Worm (Caenorhabditis elegans) whole organism, L1 larva: Measurements from ENCODE around the gene pch-2.

ENCODE experiments used
- C16A3.4 ChIP-seq: fragments of 150-350 bp; optimal IDR thresholded peaks from 2 replicates; lab custom pipeline; 2014; ENCODE audit warnings: missing biosample characterization, missing genetic modification characterization
- C34B4.2 ChIP-seq: sonication (generic microtip); optimal IDR thresholded peaks from 2 replicates; lab custom pipeline; 2017; ENCODE audit warnings: mild to moderate bottlenecking, missing genetic modification characterization, missing compliant biosample characterization
- F16B12.6 ChIP-seq: fragments of 150-350 bp; optimal IDR thresholded peaks from 2 replicates; lab custom pipeline; 2014; ENCODE audit warnings: missing biosample characterization, missing genetic modification characterization
- aly-2 ChIP-seq: fragments of 150-350 bp; optimal IDR thresholded peaks from 2 replicates; lab custom pipeline; 2014; ENCODE audit warnings: missing biosample characterization, missing genetic modification characterization
- ama-1 ChIP-seq: fragments of 150-350 bp; optimal IDR thresholded peaks from 2 replicates; lab custom pipeline; 2014
- ceh-63 ChIP-seq: fragments of 200-800 bp; sonication (Bioruptor generic); optimal IDR thresholded peaks from 2 replicates; lab custom pipeline; 2018; ENCODE audit warnings: mild to moderate bottlenecking, missing genetic modification characterization, missing compliant biosample characterization
- ceh-82 ChIP-seq, 3 experiments: fragments of 150-350 bp in 1 of 3; sonication (generic microtip) in 2 of 3; optimal IDR thresholded peaks; 2 replicates each; lab custom pipeline; 2014 to 2017; ENCODE audit warnings: missing biosample characterization in 3 of 3, missing genetic modification characterization in 3 of 3
- ceh-90 ChIP-seq: sonication (generic microtip); optimal IDR thresholded peaks from 2 replicates; lab custom pipeline; 2016; ENCODE audit warnings: missing genetic modification characterization, missing compliant biosample characterization
- efl-1 ChIP-seq, 4 experiments: fragments of 150-350 bp; optimal IDR thresholded peaks in 3 of 4; peaks in 1 of 4; 1 replicate in 1 of 4; 2 replicates in 3 of 4; lab custom pipeline; 2014; ENCODE audit warnings: missing biosample characterization in 2 of 4, missing genetic modification characterization in 2 of 4, missing genetic modification reagents in 2 of 4
- egl-13 ChIP-seq: sonication (generic microtip); optimal IDR thresholded peaks from 2 replicates; lab custom pipeline; 2016; ENCODE audit warnings: missing genotype, missing genetic modification reagents, missing genetic modification characterization, missing compliant biosample characterization
- elt-3 ChIP-seq, 6 experiments: fragments of 150-350 bp in 1 of 6; sonication (generic microtip); optimal IDR thresholded peaks; 2 replicates each; lab custom pipeline; 2017 to 2018; ENCODE audit warnings: missing biosample characterization in 6 of 6, missing genetic modification characterization in 6 of 6, inconsistent platforms in 1 of 6
- fkh-4 ChIP-seq: sonication (generic microtip); optimal IDR thresholded peaks from 2 replicates; lab custom pipeline; 2016; ENCODE audit warnings: missing compliant biosample characterization, missing genetic modification characterization, borderline replicate concordance
- fos-1 ChIP-seq: fragments of 150-350 bp; optimal IDR thresholded peaks from 2 replicates; lab custom pipeline; 2014; ENCODE audit warnings: missing biosample characterization, missing genetic modification characterization
- hlh-17 ChIP-seq: fragments of 200-800 bp; sonication (Bioruptor generic); optimal IDR thresholded peaks from 2 replicates; lab custom pipeline; 2018; ENCODE audit warnings: missing genetic modification characterization, mild to moderate bottlenecking, missing compliant biosample characterization, moderate library complexity, borderline replicate concordance
- irx-1 ChIP-seq: sonication (generic microtip); optimal IDR thresholded peaks from 2 replicates; lab custom pipeline; 2016; ENCODE audit warnings: missing genetic modification characterization, missing compliant biosample characterization
- jun-1 ChIP-seq: fragments of 150-350 bp; optimal IDR thresholded peaks from 2 replicates; lab custom pipeline; 2014; ENCODE audit warnings: missing biosample characterization, missing genetic modification reagents, missing genetic modification characterization
- lin-13 ChIP-seq: fragments of 150-350 bp; optimal IDR thresholded peaks from 2 replicates; lab custom pipeline; 2014; ENCODE audit warnings: missing biosample characterization, missing genetic modification reagents, missing genetic modification characterization
- lin-14 ChIP-seq: fragments of 200-800 bp; sonication (Bioruptor generic); optimal IDR thresholded peaks from 2 replicates; lab custom pipeline; 2018; ENCODE audit warnings: mild to moderate bottlenecking, missing genetic modification characterization, moderate library complexity, missing compliant biosample characterization
- mab-9 ChIP-seq: fragments of 200-800 bp; sonication (Bioruptor generic); IDR thresholded peaks from 2 replicates; pipeline ENCODE4 v1.3.6; 2022; ENCODE audit warnings: missing genetic modification reagents, missing genetic modification characterization, missing compliant biosample characterization
- nhr-12 ChIP-seq: sonication (generic microtip); optimal IDR thresholded peaks from 2 replicates; lab custom pipeline; 2017; ENCODE audit warnings: missing biosample characterization, missing genetic modification characterization
- nhr-47 ChIP-seq: sonication (generic microtip); optimal IDR thresholded peaks from 2 replicates; lab custom pipeline; 2016; ENCODE audit warnings: mild to moderate bottlenecking, missing genetic modification characterization, moderate library complexity, missing compliant biosample characterization
- nhr-77 ChIP-seq: fragments of 150-350 bp; optimal IDR thresholded peaks from 2 replicates; lab custom pipeline; 2014; ENCODE audit warnings: missing biosample characterization, missing genetic modification characterization
- nhr-84 ChIP-seq: sonication (generic microtip); optimal IDR thresholded peaks from 2 replicates; lab custom pipeline; 2017; ENCODE audit warnings: missing biosample characterization, missing genetic modification characterization
- nhr-85 ChIP-seq: sonication (generic microtip); peaks from one replicate; lab custom pipeline; 2016; ENCODE audit warnings: missing genetic modification characterization, inconsistent platforms, missing compliant biosample characterization
- nhr-90 ChIP-seq: sonication (generic microtip); optimal IDR thresholded peaks from 2 replicates; lab custom pipeline; 2016; ENCODE audit warnings: mild to moderate bottlenecking, missing genetic modification characterization, missing compliant biosample characterization; ENCODE audit not compliant: poor library complexity
- pag-3 ChIP-seq: sonication (generic microtip); optimal IDR thresholded peaks from 2 replicates; lab custom pipeline; 2017; ENCODE audit warnings: missing genetic modification characterization, mild to moderate bottlenecking, missing compliant biosample characterization, antibody characterized with exemption, borderline replicate concordance; ENCODE audit not compliant: insufficient read depth
- pax-3 ChIP-seq: fragments of 200-800 bp; sonication (Bioruptor generic); optimal IDR thresholded peaks from 2 replicates; lab custom pipeline; 2018; ENCODE audit warnings: mild to moderate bottlenecking, missing genetic modification characterization, moderate library complexity, missing compliant biosample characterization
- pqm-1 ChIP-seq: sonication (generic microtip); optimal IDR thresholded peaks from 3 replicates; lab custom pipeline; 2017; ENCODE audit warnings: missing biosample characterization, missing genetic modification characterization
- rnt-1 ChIP-seq: sonication (generic microtip); optimal IDR thresholded peaks from 2 replicates; lab custom pipeline; 2016; ENCODE audit warnings: mild to moderate bottlenecking, missing genetic modification characterization, moderate library complexity, missing compliant biosample characterization
- skn-1 ChIP-seq: fragments of 150-350 bp; optimal IDR thresholded peaks from 2 replicates; lab custom pipeline; 2014; ENCODE audit warnings: missing biosample characterization, missing genetic modification characterization
- snpc-4 ChIP-seq: fragments of 150-350 bp; optimal IDR thresholded peaks from 2 replicates; lab custom pipeline; 2014; ENCODE audit warnings: missing biosample characterization, missing genetic modification characterization
- snu-23 ChIP-seq: sonication (generic microtip); optimal IDR thresholded peaks from 2 replicates; lab custom pipeline; 2016; ENCODE audit warnings: missing genetic modification characterization, missing compliant biosample characterization
- sox-4 ChIP-seq: sonication (generic microtip); optimal IDR thresholded peaks from 2 replicates; lab custom pipeline; 2016; ENCODE audit warnings: missing genetic modification characterization, missing compliant biosample characterization
- tlp-1 ChIP-seq: fragments of 150-350 bp; optimal IDR thresholded peaks from 2 replicates; lab custom pipeline; 2014; ENCODE audit warnings: missing biosample characterization, missing genetic modification characterization
- vab-15 ChIP-seq: sonication (generic microtip); optimal IDR thresholded peaks from 2 replicates; lab custom pipeline; 2017; ENCODE audit warnings: missing genotype, mild to moderate bottlenecking, missing genetic modification characterization, missing compliant biosample characterization
- zag-1 ChIP-seq: fragments of 150-350 bp; optimal IDR thresholded peaks from 2 replicates; lab custom pipeline; 2014; ENCODE audit warnings: missing biosample characterization, missing genetic modification characterization
- zip-4 ChIP-seq: fragments of 200-800 bp; sonication (Bioruptor generic); optimal IDR thresholded peaks from 2 replicates; lab custom pipeline; 2018; ENCODE audit warnings: mild to moderate bottlenecking, missing genetic modification characterization, moderate library complexity, missing compliant biosample characterization
- ztf-11 ChIP-seq, 2 experiments: sonication (generic microtip); optimal IDR thresholded peaks; 2 replicates each; lab custom pipeline; 2016 to 2017; ENCODE audit warnings: missing genetic modification characterization in 2 of 2, missing biosample characterization in 1 of 2, missing compliant biosample characterization in 1 of 2

Gene pch-2

DNA sequence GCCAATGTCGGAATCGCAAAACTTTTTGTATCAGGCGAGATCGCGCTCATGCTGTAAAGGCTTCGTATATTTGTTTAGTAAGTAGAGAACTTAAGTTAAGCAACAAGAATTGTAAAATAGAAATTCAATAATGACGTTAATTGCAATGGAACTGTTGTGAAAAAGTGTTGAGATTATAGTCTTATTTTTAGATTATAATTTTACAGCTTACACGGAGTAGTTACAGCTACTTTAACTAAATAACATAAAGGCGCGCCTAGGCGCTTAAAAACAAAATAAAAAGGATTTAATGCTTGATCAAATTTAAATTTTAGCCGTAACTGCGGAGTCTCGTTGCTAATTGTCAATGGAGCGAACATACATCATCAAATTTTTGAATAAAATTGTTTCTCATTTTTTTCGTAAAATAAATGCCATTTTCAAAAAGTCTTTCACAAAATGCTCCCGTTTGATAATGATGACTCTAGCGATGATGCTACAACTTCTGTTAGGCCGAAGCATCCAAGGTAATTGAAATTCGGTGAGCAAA lies 4.0 kb downstream of the pch-2 start, which contains the start of the genes emb-27 and rrf-3 (continued):
- TF ChIP-seq nhr-85 (tag; lab: Kevin White, UChicago) (peak; percentile 33), pax-3 (tag; lab: Kevin White, UChicago) (no peak), zag-1 (tag; lab: Kevin White, UChicago) (no peak), lin-13 (GFP tag; lab: Kevin White, UChicago) (peak; percentile 16), snpc-4 (tag; lab: Kevin White, UChicago) (no peak), rnt-1 (tag; lab: Kevin White, UChicago) (peak; percentile 34), pag-3 (tag; lab: Kevin White, UChicago) (no peak), tlp-1 (tag; lab: Kevin White, UChicago) (no peak), ceh-63 (GFP tag; lab: Kevin White, UChicago) (no peak), irx-1 (tag; lab: Kevin White, UChicago) (no peak), nhr-47 (tag; lab: Kevin White, UChicago) (peak; percentile 15), elt-3 (tag; optimal IDR thresholded peaks at IDR 0.05; lab: Kevin White, UChicago) (no peak), lin-14 (peak; percentile 64), nhr-77 (tag; lab: Kevin White, UChicago) (no peak), fkh-4 (tag; lab: Kevin White, UChicago) (no peak), mab-9 (no peak), nhr-12 (tag; lab: Kevin White, UChicago) (no peak), zip-4 (GFP tag; lab: Kevin White, UChicago) (no peak), egl-13 (tag; lab: Kevin White, UChicago) (no peak), efl-1 (optimal IDR thresholded peaks at IDR 0.05; lab: Kevin White, UChicago) (peak; percentile 65 to 73), efl-1 (GFP tag; optimal IDR thresholded peaks at IDR 0.05 in 1 of 2; lab: Kevin White, UChicago) (peak; percentile 80 to 96), nhr-90 (no peak), C34B4.2 (tag; lab: Kevin White, UChicago) (no peak), F16B12.6 (tag; lab: Kevin White, UChicago) (peak; percentile 42), ztf-11 (tag; optimal IDR thresholded peaks at IDR 0.05; lab: Kevin White, UChicago) (no peak), ama-1 (lab: Kevin White, UChicago) (no peak), fos-1 (tag; lab: Kevin White, UChicago) (no peak), jun-1 (tag; lab: Kevin White, UChicago) (no peak), C16A3.4 (peak; percentile 77), skn-1 (tag; lab: Kevin White, UChicago) (peak; percentile 68), nhr-84 (no peak), snu-23 (GFP tag; lab: Kevin White, UChicago) (peak; percentile 56), ceh-82 (tag; optimal IDR thresholded peaks at IDR 0.05; lab: Kevin White, UChicago) (peak in 1 of 3 experiments; percentile 51), ceh-90 (tag; lab: Kevin White, UChicago) (no peak)
- TF ChIP-seq, all 84 proteins: peak for 20

DNA sequence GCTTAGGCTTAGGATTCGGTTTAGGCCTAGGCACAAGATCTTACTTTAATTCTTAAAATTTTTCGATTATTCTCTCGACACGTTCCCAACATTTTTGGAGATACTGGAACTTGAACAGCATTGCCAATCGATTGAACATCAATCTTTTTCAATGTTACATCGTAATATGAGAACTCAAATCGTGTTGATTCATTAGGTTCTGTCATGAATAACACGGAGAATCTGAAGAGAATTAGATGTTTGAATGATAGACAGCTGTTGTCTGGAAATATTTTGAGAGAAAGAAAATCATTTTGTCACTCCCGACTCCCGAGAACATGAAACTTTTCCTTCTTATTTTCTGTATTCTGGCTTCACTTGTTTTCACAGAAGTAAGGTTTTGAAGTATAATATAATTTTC lies 11.1 kb downstream of the pch-2 start, which contains the start of gene T05C12.15:
T05C12.15 (plus strand) TSS at position 301 of the 400 bp plus-strand sequence.
- TF ChIP-seq C16A3.4: no peak
- no peak for TF ChIP-seq hlh-17 (GFP tag; lab: Kevin White, UChicago)
- no peak for TF ChIP-seq pqm-1 (tag; lab: Kevin White, UChicago)
- no peak for TF ChIP-seq nhr-85 (tag; lab: Kevin White, UChicago)
- TF ChIP-seq vab-15 (tag; lab: Kevin White, UChicago): no peak
- TF ChIP-seq ztf-11 (tag; optimal IDR thresholded peaks at IDR 0.05; lab: Kevin White, UChicago): no peak
- TF ChIP-seq aly-2: no peak

DNA sequence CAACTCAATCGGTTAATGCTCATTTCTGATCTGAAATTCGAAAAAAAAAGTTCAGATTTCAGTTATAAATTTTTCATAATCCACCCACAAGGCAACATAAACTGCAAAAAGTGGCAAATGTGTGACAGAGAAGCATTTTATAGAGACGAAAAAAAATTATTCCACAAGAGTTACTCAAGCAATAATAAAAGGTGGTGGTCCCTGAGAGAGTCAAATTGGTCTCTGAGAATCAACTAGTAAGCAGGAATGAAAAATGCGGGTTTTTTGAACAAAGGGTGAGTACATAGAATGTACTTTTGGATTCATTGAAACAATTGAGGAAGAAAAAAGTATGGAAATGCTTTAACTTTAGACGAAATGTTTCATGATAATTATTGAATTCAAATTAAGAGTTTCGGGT lies 12.2 kb downstream of the pch-2 start, which contains the start of gene T05C12.11:
T05C12.11 (minus strand) TSS at position 101 of the 400 bp plus-strand sequence.
- peak; percentile 17 for TF ChIP-seq lin-14
- no peak for TF ChIP-seq sox-4 (tag; lab: Kevin White, UChicago)
